Fruit fly (Drosophila melanogaster) whole organism, embryonic: Measurements from ENCODE around the gene capu.

ENCODE experiments used
- Asciz ChIP-seq: fragments of 200-800 bp; sonication (Bioruptor generic); optimal IDR thresholded peaks from 2 replicates; lab custom pipeline; 2017; ENCODE audit warnings: missing biosample characterization, mild to moderate bottlenecking, missing genetic modification characterization, missing genetic modification reagents
- Awh ChIP-seq: fragments of 200-800 bp; sonication (Bioruptor generic); IDR thresholded peaks from 2 replicates; pipeline ENCODE4, ENCODE4 v1.3.6; 2022; ENCODE audit warnings: missing biosample characterization, missing genetic modification characterization
- CG10209 ChIP-seq: fragments of 200-800 bp; sonication (Bioruptor generic); optimal IDR thresholded peaks from 3 replicates; lab custom pipeline; 2017; ENCODE audit warnings: missing biosample characterization, mild to moderate bottlenecking, missing genetic modification characterization, missing genetic modification reagents
- CG10462 ChIP-seq: fragments of 200-800 bp; sonication (Bioruptor generic); optimal IDR thresholded peaks from 2 replicates; lab custom pipeline; 2016; ENCODE audit warnings: missing biosample characterization, missing genetic modification characterization
- CG15269 ChIP-seq: fragments of 200-800 bp; sonication (Bioruptor generic); optimal IDR thresholded peaks from 2 replicates; lab custom pipeline; 2018; ENCODE audit warnings: missing biosample characterization, mild to moderate bottlenecking, missing genetic modification characterization, moderate library complexity
- CG16863 ChIP-seq: fragments of 200-800 bp; sonication (Bioruptor generic); optimal IDR thresholded peaks from 3 replicates; lab custom pipeline; 2016; ENCODE audit warnings: missing biosample characterization, missing genetic modification characterization
- CG17186 ChIP-seq: fragments of 200-800 bp; sonication (Bioruptor generic); optimal IDR thresholded peaks from 3 replicates; lab custom pipeline; 2017; ENCODE audit warnings: missing biosample characterization, missing genetic modification reagents, missing genetic modification characterization
- CG2120 ChIP-seq: fragments of 200-800 bp; sonication (Bioruptor generic); optimal IDR thresholded peaks from 3 replicates; lab custom pipeline; 2016; ENCODE audit warnings: missing biosample characterization, missing genetic modification characterization
- CG2889 ChIP-seq: fragments of 200-800 bp; sonication (Bioruptor generic); IDR thresholded peaks from 3 replicates; pipeline ENCODE4 v1.3.6; 2022; ENCODE audit warnings: missing biosample characterization, missing genetic modification characterization
- CG30431 ChIP-seq: fragments of 200-800 bp; sonication (Bioruptor generic); optimal IDR thresholded peaks from 2 replicates; lab custom pipeline; 2017; ENCODE audit warnings: missing biosample characterization, missing genetic modification characterization
- CG3281 ChIP-seq: fragments of 200-800 bp; sonication (Bioruptor generic); optimal IDR thresholded peaks from 3 replicates; lab custom pipeline; 2017; ENCODE audit warnings: missing biosample characterization, mild to moderate bottlenecking, missing genetic modification characterization
- CG33557 ChIP-seq: fragments of 200-800 bp; sonication (Bioruptor generic); optimal IDR thresholded peaks from 2 replicates; lab custom pipeline; 2019; ENCODE audit warnings: missing biosample characterization, mild to moderate bottlenecking, missing genetic modification characterization, moderate library complexity
- CG34422 ChIP-seq: fragments of 200-800 bp; sonication (Bioruptor generic); IDR thresholded peaks from 3 replicates; pipeline ENCODE4 v1.3.6; 2022; ENCODE audit warnings: missing biosample characterization, missing genetic modification characterization
- CG42726 ChIP-seq: fragments of 200-800 bp; sonication (Bioruptor generic); IDR thresholded peaks from 2 replicates; pipeline ENCODE4 v1.3.6; 2022; ENCODE audit warnings: missing biosample characterization, missing genetic modification characterization; ENCODE audit not compliant: partially characterized antibody
- CG43689 ChIP-seq: fragments of 200-800 bp; sonication (Bioruptor generic); IDR thresholded peaks from 2 replicates; pipeline ENCODE4 v1.3.6; 2022; ENCODE audit warnings: missing biosample characterization, missing genetic modification characterization
- CG4820 ChIP-seq: fragments of 200-800 bp; sonication (Bioruptor generic); optimal IDR thresholded peaks from 3 replicates; lab custom pipeline; 2016; ENCODE audit warnings: missing biosample characterization, missing genetic modification characterization
- CG4854 ChIP-seq: fragments of 200-800 bp; sonication (Bioruptor generic); optimal IDR thresholded peaks from 2 replicates; lab custom pipeline; 2016; ENCODE audit warnings: missing biosample characterization, missing genetic modification characterization, inconsistent platforms
- CG5953 ChIP-seq: fragments of 200-800 bp; sonication (Bioruptor generic); IDR thresholded peaks from 2 replicates; pipeline ENCODE4 v1.3.6; 2022; ENCODE audit warnings: missing biosample characterization, missing genetic modification characterization
- CG7745 ChIP-seq: fragments of 200-800 bp; sonication (Bioruptor generic); optimal IDR thresholded peaks from 2 replicates; lab custom pipeline; 2018; ENCODE audit warnings: missing biosample characterization, mild to moderate bottlenecking, missing genetic modification characterization, moderate library complexity
- CG7963 ChIP-seq: fragments of 200-800 bp; sonication (Bioruptor generic); IDR thresholded peaks from 3 replicates; pipeline ENCODE4 v1.3.6; 2022; ENCODE audit warnings: missing biosample characterization, missing genetic modification characterization; ENCODE audit not compliant: partially characterized antibody
- Dbx ChIP-seq: fragments of 200-800 bp; sonication (Bioruptor generic); IDR thresholded peaks from 3 replicates; pipeline ENCODE4 v1.3.6; 2022; ENCODE audit warnings: missing biosample characterization, missing genetic modification characterization
- Drgx ChIP-seq: fragments of 200-800 bp; sonication (Bioruptor generic); IDR thresholded peaks from 2 replicates; pipeline ENCODE4 v1.3.6; 2022; ENCODE audit warnings: missing biosample characterization, missing genetic modification characterization
- E2f2 ChIP-seq: fragments of 200-800 bp; sonication (Bioruptor generic); IDR thresholded peaks from 2 replicates; pipeline ENCODE4 v1.3.6; 2022; ENCODE audit warnings: missing biosample characterization, missing genetic modification characterization
- Ets65A ChIP-seq: fragments of 200-800 bp; sonication (Bioruptor generic); peaks from one replicate; lab custom pipeline; 2016; ENCODE audit warnings: missing biosample characterization, missing genetic modification characterization
- Fer2 ChIP-seq: fragments of 200-800 bp; sonication (Bioruptor generic); optimal IDR thresholded peaks from 2 replicates; lab custom pipeline; 2018; ENCODE audit warnings: missing biosample characterization, mild to moderate bottlenecking, missing genetic modification characterization, moderate library complexity
- HLH4C ChIP-seq: fragments of 200-800 bp; sonication (Bioruptor generic); IDR thresholded peaks from 3 replicates; pipeline ENCODE4 v1.3.6; 2022; ENCODE audit warnings: missing biosample characterization, missing genetic modification characterization; ENCODE audit not compliant: partially characterized antibody
- HLHmδ ChIP-seq: fragments of 200-800 bp; sonication (Bioruptor generic); optimal IDR thresholded peaks from 2 replicates; lab custom pipeline; 2018; ENCODE audit warnings: missing biosample characterization, mild to moderate bottlenecking, missing genetic modification characterization, moderate library complexity
- Med ChIP-seq: fragments of 200-800 bp; sonication (Bioruptor generic); peaks from one replicate; lab custom pipeline; 2016; ENCODE audit warnings: missing biosample characterization, missing genetic modification characterization, mild to moderate bottlenecking, inconsistent platforms, moderate library complexity
- NFAT ChIP-seq: fragments of 200-800 bp; sonication (Bioruptor generic); IDR thresholded peaks from 2 replicates; pipeline ENCODE4 v1.3.6; 2022; ENCODE audit warnings: missing biosample characterization, missing genetic modification characterization
- Nf-YC ChIP-seq: fragments of 200-800 bp; optimal IDR thresholded peaks from 3 replicates; lab custom pipeline; 2019; ENCODE audit warnings: missing biosample characterization, mild to moderate bottlenecking, missing genetic modification characterization, moderate library complexity
- Optix ChIP-seq: fragments of 200-800 bp; sonication (Bioruptor generic); IDR thresholded peaks from 3 replicates; pipeline ENCODE4 v1.3.6; 2022; ENCODE audit warnings: missing biosample characterization, missing genetic modification characterization
- bigmax ChIP-seq: fragments of 200-800 bp; sonication (Bioruptor generic); optimal IDR thresholded peaks from 2 replicates; lab custom pipeline; 2018; ENCODE audit warnings: missing biosample characterization, mild to moderate bottlenecking, missing genetic modification characterization
- bsh ChIP-seq, 2 experiments: fragments of 200-800 bp; sonication (Bioruptor generic); optimal IDR thresholded peaks; 2 replicates each; lab custom pipeline; 2017 to 2018; ENCODE audit warnings: mild to moderate bottlenecking in 2 of 2, missing biosample characterization in 2 of 2, missing genetic modification characterization in 2 of 2, moderate library complexity in 1 of 2
- chn ChIP-seq: fragments of 200-800 bp; sonication (Bioruptor generic); optimal IDR thresholded peaks from 2 replicates; lab custom pipeline; 2016; ENCODE audit warnings: missing biosample characterization, missing genetic modification characterization
- ci ChIP-seq: fragments of 200-800 bp; sonication (Bioruptor generic); IDR thresholded peaks from 3 replicates; pipeline ENCODE4 v1.3.6; 2022; ENCODE audit warnings: missing biosample characterization, missing genetic modification characterization
- dmrt99B ChIP-seq: fragments of 200-800 bp; sonication (Bioruptor generic); optimal IDR thresholded peaks from 2 replicates; lab custom pipeline; 2018; ENCODE audit warnings: missing biosample characterization, mild to moderate bottlenecking, missing genetic modification characterization, moderate library complexity
- fd3F ChIP-seq: fragments of 200-800 bp; sonication (Bioruptor generic); optimal IDR thresholded peaks from 2 replicates; lab custom pipeline; 2018; ENCODE audit warnings: missing biosample characterization, mild to moderate bottlenecking, missing genetic modification characterization, moderate library complexity
- gem ChIP-seq: fragments of 200-800 bp; sonication (Bioruptor generic); optimal IDR thresholded peaks from 2 replicates; lab custom pipeline; 2019; ENCODE audit warnings: missing biosample characterization, mild to moderate bottlenecking, missing genetic modification characterization, moderate library complexity
- lmd ChIP-seq: fragments of 200-800 bp; sonication (Bioruptor generic); IDR thresholded peaks from 2 replicates; pipeline ENCODE4 v1.3.6; 2022; ENCODE audit warnings: missing biosample characterization, missing genetic modification characterization
- prd ChIP-seq, 3 experiments: fragments of >200 bp in 2 of 3; fragments of 200-800 bp in 1 of 3; sonication (Bioruptor generic) in 1 of 3; optimal IDR thresholded peaks in 2 of 3; IDR thresholded peaks in 1 of 3; 2 replicates in 2 of 3; 3 replicates in 1 of 3; pipeline versions ENCODE4 v1.3.6 to Lab custom; 2017 to 2022; ENCODE audit warnings: missing biosample characterization in 1 of 3, missing genetic modification characterization in 1 of 3
- seq ChIP-seq: fragments of 200-800 bp; sonication (Bioruptor generic); IDR thresholded peaks from 2 replicates; pipeline ENCODE4 v1.3.6; 2022; ENCODE audit warnings: missing biosample characterization, missing genetic modification characterization
- shn ChIP-seq: fragments of 200-800 bp; sonication (Bioruptor generic); optimal IDR thresholded peaks from 3 replicates; lab custom pipeline; 2016; ENCODE audit warnings: missing biosample characterization, missing genetic modification characterization
- slbo ChIP-seq: fragments of 200-800 bp; sonication (Bioruptor generic); IDR thresholded peaks from 2 replicates; pipeline ENCODE4 v1.3.6; 2022; ENCODE audit warnings: missing biosample characterization, missing genetic modification characterization
- tin ChIP-seq: fragments of 200-800 bp; sonication (Bioruptor generic); optimal IDR thresholded peaks from 3 replicates; lab custom pipeline; 2016; ENCODE audit warnings: missing biosample characterization, missing genetic modification characterization
- tx ChIP-seq: fragments of 200-800 bp; sonication (Bioruptor generic); optimal IDR thresholded peaks from 2 replicates; lab custom pipeline; 2016; ENCODE audit warnings: missing biosample characterization, missing genetic modification characterization
- usp ChIP-seq: fragments of >200 bp; optimal IDR thresholded peaks from 2 replicates; lab custom pipeline; 2017; ENCODE audit warnings: missing biosample characterization, missing genetic modification characterization
- zfh2 ChIP-seq: fragments of 200-800 bp; sonication (Bioruptor generic); optimal IDR thresholded peaks from 2 replicates; lab custom pipeline; 2016; ENCODE audit warnings: missing biosample characterization, missing genetic modification characterization

Gene capu

dm6 chr2L:3938773-3939172, 36.1 kb upstream of the capu start (continued):
- TF ChIP-seq slbo (GFP tag; lab: Robert Waterston, UW) (peak; percentile 70), CG34422 (GFP tag; lab: Robert Waterston, UW) (0 out of 3 replicates have a peak, but pooled peaks have one; percentile 47), CG16863 (GFP tag; lab: Kevin White, UChicago) (no peak), Fer2 (tag; lab: Kevin White, UChicago) (peak; percentile 44), dmrt99B (tag; lab: Kevin White, UChicago) (peak; percentile 58), usp (GFP tag; lab: Kevin White, UChicago) (no peak), CG15269 (tag; lab: Kevin White, UChicago) (peak; percentile 53), chn (GFP tag; lab: Kevin White, UChicago) (no peak), E2f2 (no peak), Dbx (peak; percentile 67; the same call in 2 of the 3 replicates)

- TF ChIP-seq Ets65A (peak; percentile 94), dmrt99B (tag; lab: Kevin White, UChicago) (no peak), zfh2 (no peak)
These were observed 33.1 kb upstream of the capu start for dm6 chr2L:3935757-3936156.

dm6 chr2L:3935014-3935413, 32.4 kb upstream of the capu start:
- no peak for TF ChIP-seq fd3F (GFP tag; lab: Kevin White, UChicago)
- no peak for TF ChIP-seq CG10209 (GFP tag; lab: Kevin White, UChicago)
- no peak for TF ChIP-seq Nf-YC (tag; lab: Kevin White, UChicago)
- TF ChIP-seq CG2889 (GFP tag; lab: Robert Waterston, UW) = no peak
- TF ChIP-seq CG7745 (tag; lab: Kevin White, UChicago) = no peak
- TF ChIP-seq CG4820 (GFP tag; lab: Kevin White, UChicago) = no peak
- TF ChIP-seq CG4854 (GFP tag; lab: Kevin White, UChicago) = no peak
- TF ChIP-seq CG33557 (GFP tag; lab: Kevin White, UChicago) = no peak
- TF ChIP-seq slbo (GFP tag; lab: Robert Waterston, UW) = peak; percentile 24; the same call in 1 of the 2 replicates
- TF ChIP-seq Asciz = no peak
- TF ChIP-seq Ets65A = peak; percentile 59
- no peak for TF ChIP-seq shn (GFP tag; lab: Kevin White, UChicago)
- TF ChIP-seq HLHmδ (GFP tag; lab: Kevin White, UChicago) = no peak
- TF ChIP-seq Awh = no peak
- TF ChIP-seq seq (GFP tag; lab: Robert Waterston, UW) = no peak
- TF ChIP-seq Optix (GFP tag; lab: Robert Waterston, UW) = no peak
- TF ChIP-seq Drgx (GFP tag; lab: Robert Waterston, UW) = no peak
- no peak for TF ChIP-seq CG7963
- TF ChIP-seq prd (optimal IDR thresholded peaks at IDR 0.05; lab: Kevin White, UChicago) = no peak
- peak; percentile 33; the same call in 1 of the 3 replicates for TF ChIP-seq prd (GFP tag; IDR thresholded peaks at IDR 0.05; lab: Robert Waterston, UW)
- no peak for TF ChIP-seq CG42726 (GFP tag; lab: Robert Waterston, UW)
- no peak for TF ChIP-seq lmd
- TF ChIP-seq NFAT (GFP tag; lab: Robert Waterston, UW) = no peak
- peak; percentile 68 for TF ChIP-seq Med (GFP tag; lab: Kevin White, UChicago)
- TF ChIP-seq CG43689 = no peak
- 0 out of 3 replicates have a peak, but pooled peaks have one; percentile 27 for TF ChIP-seq HLH4C (GFP tag; lab: Robert Waterston, UW)
- TF ChIP-seq CG10462 = no peak
- TF ChIP-seq gem = peak; percentile 6
- no peak for TF ChIP-seq bigmax (GFP tag; lab: Kevin White, UChicago)
- TF ChIP-seq CG2120 (GFP tag; lab: Kevin White, UChicago) = peak; percentile 4
- no peak for TF ChIP-seq CG30431 (GFP tag; lab: Kevin White, UChicago)
- TF ChIP-seq ci = no peak
- TF ChIP-seq tx (GFP tag; lab: Kevin White, UChicago) = no peak
- no peak for TF ChIP-seq CG17186 (GFP tag; lab: Kevin White, UChicago)
- TF ChIP-seq CG5953 (GFP tag; lab: Robert Waterston, UW) = no peak
- no peak for TF ChIP-seq bsh (GFP tag; optimal IDR thresholded peaks at IDR 0.05; lab: Kevin White, UChicago)
- no peak for TF ChIP-seq tin (GFP tag; lab: Kevin White, UChicago)
- TF ChIP-seq CG3281 = no peak
